ENCODE assay signal across 1 fruit fly cellular context in the genomic region with DNA sequence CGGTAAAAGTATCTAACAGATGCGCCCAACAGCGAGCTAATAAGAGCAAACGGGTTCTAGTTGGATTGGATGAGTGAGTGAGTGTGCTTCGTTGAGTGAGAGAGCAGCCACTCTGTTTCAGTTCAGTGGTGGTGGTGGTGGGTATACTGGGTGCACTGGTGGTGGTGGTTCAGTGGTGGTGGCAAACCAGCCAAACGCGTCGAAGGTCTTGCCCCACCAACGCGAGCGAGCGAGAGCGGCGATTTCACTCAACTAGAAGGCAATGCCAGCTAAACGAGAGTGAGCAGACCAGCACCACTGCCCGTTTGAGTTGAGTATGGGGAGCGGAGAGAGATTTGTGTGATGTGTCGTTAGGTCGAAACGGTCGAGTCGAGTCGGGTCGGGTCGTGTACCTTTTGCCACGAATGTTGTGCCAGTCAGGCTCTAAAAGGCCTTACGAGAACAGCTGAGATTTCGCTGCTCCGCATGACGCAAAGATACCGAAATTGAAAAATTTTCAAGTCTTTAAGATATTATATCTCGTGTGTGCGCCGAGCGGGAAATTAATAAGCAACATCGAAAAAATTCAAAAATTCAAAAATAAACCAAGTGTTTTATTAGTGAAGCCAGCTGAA.
TF ChIP-seq lines count a peak whose summit lies in the region.

No protein-coding gene starts in this region.

TF ChIP-seq in whole organism, embryonic, 481 proteins besides CTCF, POLR2A, EP300 and RAD21 (continued from another document and continues in another):
- TF ChIP-seq nerfin-1 (tag; optimal IDR thresholded peaks at IDR 0.05; lab: Kevin White, UChicago), result no peak
- no peak for TF ChIP-seq caup (GFP tag; optimal IDR thresholded peaks at IDR 0.05; lab: Kevin White, UChicago; ENCODE audit: severe bottlenecking)
- TF ChIP-seq CG12219 (GFP tag; optimal IDR thresholded peaks at IDR 0.05; lab: Kevin White, UChicago), result no peak
- no peak for TF ChIP-seq CG9437 (GFP tag; optimal IDR thresholded peaks at IDR 0.05; lab: Kevin White, UChicago)
- no peak for TF ChIP-seq tgo (GFP tag; IDR thresholded peaks at IDR 0.05; lab: Robert Waterston, UW)
- no peak for TF ChIP-seq Sry-δ (GFP tag; optimal IDR thresholded peaks at IDR 0.05; lab: Kevin White, UChicago)
- TF ChIP-seq Dfd (GFP tag; optimal IDR thresholded peaks at IDR 0.05; lab: Kevin White, UChicago), result no peak
- no peak for TF ChIP-seq ind (GFP tag; optimal IDR thresholded peaks at IDR 0.05; lab: Kevin White, UChicago)
- no peak for TF ChIP-seq CG12391 (tag; optimal IDR thresholded peaks at IDR 0.05; lab: Kevin White, UChicago)
- peak; percentile 22 for TF ChIP-seq CG34376 (GFP tag; optimal IDR thresholded peaks at IDR 0.05; lab: Kevin White, UChicago)
- TF ChIP-seq amos (GFP tag; IDR thresholded peaks at IDR 0.05; lab: Robert Waterston, UW; ENCODE audit: partially characterized antibody), result peak; percentile 71; the same call in 1 of the 2 replicates
- TF ChIP-seq CHES-1-like (GFP tag; optimal IDR thresholded peaks at IDR 0.05; lab: Kevin White, UChicago), result no peak
- TF ChIP-seq CG32767 (GFP tag; IDR thresholded peaks at IDR 0.05; lab: Robert Waterston, UW), result peak; percentile 20; the same call in 1 of the 2 replicates
- TF ChIP-seq trem (tag; optimal IDR thresholded peaks at IDR 0.05; lab: Kevin White, UChicago), result no peak
- TF ChIP-seq yki (optimal IDR thresholded peaks at IDR 0.05; lab: Kevin White, UChicago), result no peak
- TF ChIP-seq zfh2 (GFP tag; optimal IDR thresholded peaks at IDR 0.05; lab: Kevin White, UChicago), result no peak
- TF ChIP-seq az2 (GFP tag; optimal IDR thresholded peaks at IDR 0.05; lab: Kevin White, UChicago), result no peak
- TF ChIP-seq Hr3 (GFP tag; optimal IDR thresholded peaks at IDR 0.05; lab: Kevin White, UChicago), result no peak
- no peak for TF ChIP-seq Side (GFP tag; optimal IDR thresholded peaks at IDR 0.05; lab: Kevin White, UChicago)
- no peak for TF ChIP-seq Aef1 (GFP tag; IDR thresholded peaks at IDR 0.05; lab: Robert Waterston, UW)
- TF ChIP-seq Dll (GFP tag; IDR thresholded peaks at IDR 0.05; lab: Robert Waterston, UW; ENCODE audit: partially characterized antibody), result peak; percentile 49; the same call in 1 of the 4 replicates
- TF ChIP-seq CG10321 (GFP tag; IDR thresholded peaks at IDR 0.05; lab: Robert Waterston, UW), result peak; percentile 96
- no peak for TF ChIP-seq CG15073 (GFP tag; optimal IDR thresholded peaks at IDR 0.05; lab: Kevin White, UChicago)
- TF ChIP-seq p53 (GFP tag; optimal IDR thresholded peaks at IDR 0.05; lab: Kevin White, UChicago), result no peak
- TF ChIP-seq Hmr (GFP tag; optimal IDR thresholded peaks at IDR 0.05; lab: Kevin White, UChicago), result no peak
- no peak for TF ChIP-seq CG3847 (GFP tag; IDR thresholded peaks at IDR 0.05; lab: Robert Waterston, UW)
- TF ChIP-seq pan (optimal IDR thresholded peaks at IDR 0.05; lab: Kevin White, UChicago), result no peak
- TF ChIP-seq pan (GFP tag; optimal IDR thresholded peaks at IDR 0.05 in 1 of 2, IDR thresholded peaks at IDR 0.05 in 1 of 2), result no peak
- TF ChIP-seq D19A (tag; optimal IDR thresholded peaks at IDR 0.05; lab: Kevin White, UChicago), result no peak
- peak; percentile 81 for TF ChIP-seq CG18011 (GFP tag; optimal IDR thresholded peaks at IDR 0.05; lab: Kevin White, UChicago)
- TF ChIP-seq ham (GFP tag; IDR thresholded peaks at IDR 0.05; lab: Robert Waterston, UW), result no peak
- no peak for TF ChIP-seq br (optimal IDR thresholded peaks at IDR 0.05; lab: Kevin White, UChicago)
- TF ChIP-seq Bteb2 (GFP tag; optimal IDR thresholded peaks at IDR 0.05; lab: Kevin White, UChicago), result no peak
- TF ChIP-seq Med (GFP tag; lab: Kevin White, UChicago), result peak; percentile 77
- no peak for TF ChIP-seq dmrt99B (tag; optimal IDR thresholded peaks at IDR 0.05; lab: Kevin White, UChicago)
- no peak for TF ChIP-seq D19B (GFP tag; optimal IDR thresholded peaks at IDR 0.05; lab: Kevin White, UChicago)
- no peak for TF ChIP-seq so (GFP tag; IDR thresholded peaks at IDR 0.05; lab: Robert Waterston, UW)
- TF ChIP-seq lab (GFP tag; optimal IDR thresholded peaks at IDR 0.05; lab: Kevin White, UChicago), result no peak
- TF ChIP-seq CoRest (tag; optimal IDR thresholded peaks at IDR 0.05; lab: Kevin White, UChicago), result peak; percentile 12
- TF ChIP-seq Antp (GFP tag; optimal IDR thresholded peaks at IDR 0.05; lab: Kevin White, UChicago), result no peak
- TF ChIP-seq CG7928 (GFP tag; optimal IDR thresholded peaks at IDR 0.05; lab: Kevin White, UChicago), result no peak
- peak; percentile 14 for TF ChIP-seq HmgZ (tag; optimal IDR thresholded peaks at IDR 0.05; lab: Kevin White, UChicago)
- TF ChIP-seq abd-A (tag; optimal IDR thresholded peaks at IDR 0.05; lab: Kevin White, UChicago), result no peak
- no peak for TF ChIP-seq unc-4 (GFP tag; IDR thresholded peaks at IDR 0.05; lab: Robert Waterston, UW; ENCODE audit: partially characterized antibody)
- TF ChIP-seq lov (optimal IDR thresholded peaks at IDR 0.05; lab: Kevin White, UChicago), result no peak
- no peak for TF ChIP-seq lov (GFP tag; IDR thresholded peaks at IDR 0.05; lab: Robert Waterston, UW)
- TF ChIP-seq CG6689 (GFP tag; IDR thresholded peaks at IDR 0.05; lab: Robert Waterston, UW), result no peak
- no peak for TF ChIP-seq ara (GFP tag; IDR thresholded peaks at IDR 0.05; lab: Robert Waterston, UW)
- TF ChIP-seq CG13424 (tag; optimal IDR thresholded peaks at IDR 0.05; lab: Kevin White, UChicago), result no peak
- TF ChIP-seq sna (GFP tag; IDR thresholded peaks at IDR 0.05; lab: Robert Waterston, UW; ENCODE audit: partially characterized antibody), result peak; percentile 53
- TF ChIP-seq CG10267 (tag; optimal IDR thresholded peaks at IDR 0.05; lab: Kevin White, UChicago), result no peak
- no peak for TF ChIP-seq trh (GFP tag; optimal IDR thresholded peaks at IDR 0.05; lab: Kevin White, UChicago)
- no peak for TF ChIP-seq Atf3 (GFP tag; optimal IDR thresholded peaks at IDR 0.05; lab: Kevin White, UChicago)
- TF ChIP-seq pnt (GFP tag; optimal IDR thresholded peaks at IDR 0.05; lab: Kevin White, UChicago), result no peak
- TF ChIP-seq ac (GFP tag; optimal IDR thresholded peaks at IDR 0.05; lab: Kevin White, UChicago), result no peak
- TF ChIP-seq Doc2 (GFP tag; IDR thresholded peaks at IDR 0.05; lab: Robert Waterston, UW), result no peak
- no peak for TF ChIP-seq CG12299 (tag; optimal IDR thresholded peaks at IDR 0.05; lab: Kevin White, UChicago)
- no peak for TF ChIP-seq tup (GFP tag; optimal IDR thresholded peaks at IDR 0.05; lab: Kevin White, UChicago)
- no peak for TF ChIP-seq CG13624 (GFP tag; optimal IDR thresholded peaks at IDR 0.05; lab: Kevin White, UChicago)
- TF ChIP-seq CG6254 (GFP tag; optimal IDR thresholded peaks at IDR 0.05; lab: Kevin White, UChicago), result no peak
- TF ChIP-seq pum (GFP tag; optimal IDR thresholded peaks at IDR 0.05; lab: Kevin White, UChicago), result no peak
- no peak for TF ChIP-seq CG1603 (tag; optimal IDR thresholded peaks at IDR 0.05; lab: Kevin White, UChicago)
- TF ChIP-seq CG6683 (GFP tag; optimal IDR thresholded peaks at IDR 0.05; lab: Kevin White, UChicago), result no peak
- TF ChIP-seq dati (GFP tag; IDR thresholded peaks at IDR 0.05; lab: Robert Waterston, UW), result no peak
- TF ChIP-seq Atf-2 (GFP tag; optimal IDR thresholded peaks at IDR 0.05; lab: Kevin White, UChicago), result no peak
- no peak for TF ChIP-seq CG2129 (GFP tag; IDR thresholded peaks at IDR 0.05; lab: Robert Waterston, UW; ENCODE audit: partially characterized antibody)
- TF ChIP-seq Bgb (GFP tag; IDR thresholded peaks at IDR 0.05; lab: Robert Waterston, UW; ENCODE audit: partially characterized antibody), result peak; percentile 94
- no peak for TF ChIP-seq stwl (tag; optimal IDR thresholded peaks at IDR 0.05; lab: Kevin White, UChicago)
- peak; percentile 65; the same call in 1 of the 2 replicates for TF ChIP-seq nerfin-2 (GFP tag; IDR thresholded peaks at IDR 0.05; lab: Robert Waterston, UW; ENCODE audit: partially characterized antibody)
- TF ChIP-seq cad (GFP tag; optimal IDR thresholded peaks at IDR 0.05; lab: Kevin White, UChicago), result no peak
- no peak for TF ChIP-seq en (GFP tag; optimal IDR thresholded peaks at IDR 0.05; lab: Kevin White, UChicago)
- no peak for TF ChIP-seq Fer3 (tag; optimal IDR thresholded peaks at IDR 0.05; lab: Kevin White, UChicago)
- no peak for TF ChIP-seq gfzf (GFP tag; optimal IDR thresholded peaks at IDR 0.05; lab: Kevin White, UChicago)
- no peak for TF ChIP-seq CG2120 (GFP tag; optimal IDR thresholded peaks at IDR 0.05; lab: Kevin White, UChicago)
- TF ChIP-seq zf30C (GFP tag; optimal IDR thresholded peaks at IDR 0.05; lab: Kevin White, UChicago), result no peak
- no peak for TF ChIP-seq corto (GFP tag; optimal IDR thresholded peaks at IDR 0.05; lab: Kevin White, UChicago)
- no peak for TF ChIP-seq CG33213 (GFP tag; optimal IDR thresholded peaks at IDR 0.05; lab: Kevin White, UChicago)
- no peak for TF ChIP-seq chif (GFP tag; optimal IDR thresholded peaks at IDR 0.05; lab: Kevin White, UChicago)
- TF ChIP-seq ap (GFP tag; IDR thresholded peaks at IDR 0.05; lab: Robert Waterston, UW), result no peak
- TF ChIP-seq grn (GFP tag; optimal IDR thresholded peaks at IDR 0.05; lab: Kevin White, UChicago), result no peak
- no peak for TF ChIP-seq NC2β (GFP tag; optimal IDR thresholded peaks at IDR 0.05; lab: Kevin White, UChicago)
- no peak for TF ChIP-seq CG30020 (tag; optimal IDR thresholded peaks at IDR 0.05; lab: Kevin White, UChicago)
- TF ChIP-seq Ptx1 (GFP tag; IDR thresholded peaks at IDR 0.05; lab: Robert Waterston, UW), result no peak
- TF ChIP-seq twi (tag; optimal IDR thresholded peaks at IDR 0.05; lab: Kevin White, UChicago), result no peak
- no peak for TF ChIP-seq Mes4 (GFP tag; optimal IDR thresholded peaks at IDR 0.05; lab: Kevin White, UChicago)
- TF ChIP-seq cg (GFP tag; optimal IDR thresholded peaks at IDR 0.05; lab: Kevin White, UChicago), result peak; percentile 95
- TF ChIP-seq tll (GFP tag; optimal IDR thresholded peaks at IDR 0.05; lab: Kevin White, UChicago), result no peak
- TF ChIP-seq C15 (GFP tag; IDR thresholded peaks at IDR 0.05; lab: Robert Waterston, UW), result no peak
- no peak for TF ChIP-seq CG15601 (tag; optimal IDR thresholded peaks at IDR 0.05; lab: Kevin White, UChicago)
- TF ChIP-seq seq (GFP tag; IDR thresholded peaks at IDR 0.05; lab: Robert Waterston, UW), result peak; percentile 94
- peak; percentile 26; the same call in 1 of the 3 replicates for TF ChIP-seq sr (GFP tag; IDR thresholded peaks at IDR 0.05; lab: Robert Waterston, UW)
- TF ChIP-seq ewg (GFP tag; optimal IDR thresholded peaks at IDR 0.05; lab: Kevin White, UChicago), result no peak
- TF ChIP-seq CG18476 (GFP tag; optimal IDR thresholded peaks at IDR 0.05; lab: Kevin White, UChicago), result no peak
- TF ChIP-seq CG11504 (tag; optimal IDR thresholded peaks at IDR 0.05; lab: Kevin White, UChicago), result no peak
- TF ChIP-seq vnd (GFP tag; IDR thresholded peaks at IDR 0.05; lab: Robert Waterston, UW; ENCODE audit: partially characterized antibody), result no peak
- TF ChIP-seq MESR4 (GFP tag; optimal IDR thresholded peaks at IDR 0.05; lab: Kevin White, UChicago), result no peak
- TF ChIP-seq crol (GFP tag; IDR thresholded peaks at IDR 0.05; lab: Robert Waterston, UW), result peak; percentile 84
- TF ChIP-seq ranshi (GFP tag; IDR thresholded peaks at IDR 0.05; lab: Robert Waterston, UW), result no peak
- peak; percentile 98 for TF ChIP-seq CG1832 (GFP tag; optimal IDR thresholded peaks at IDR 0.05; lab: Kevin White, UChicago)
- no peak for TF ChIP-seq onecut (GFP tag; IDR thresholded peaks at IDR 0.05; lab: Robert Waterston, UW)
- TF ChIP-seq CG11723 (GFP tag; optimal IDR thresholded peaks at IDR 0.05; lab: Kevin White, UChicago), result no peak
- peak; percentile 55 for TF ChIP-seq sug (tag; optimal IDR thresholded peaks at IDR 0.05; lab: Kevin White, UChicago)
- no peak for TF ChIP-seq sima (GFP tag; optimal IDR thresholded peaks at IDR 0.05; lab: Kevin White, UChicago)
- TF ChIP-seq CG3838 (GFP tag; optimal IDR thresholded peaks at IDR 0.05; lab: Kevin White, UChicago), result no peak
- peak; percentile 68; the same call in 1 of the 2 replicates for TF ChIP-seq CG13287 (GFP tag; IDR thresholded peaks at IDR 0.05; lab: Robert Waterston, UW; ENCODE audit: partially characterized antibody)
- peak; percentile 48; the same call in 1 of the 2 replicates for TF ChIP-seq Adf1 (GFP tag; IDR thresholded peaks at IDR 0.05; lab: Robert Waterston, UW)
- TF ChIP-seq sqz (GFP tag; optimal IDR thresholded peaks at IDR 0.05; lab: Kevin White, UChicago), result no peak
- peak in 1 of 2 experiments; percentile 98 for TF ChIP-seq Hr78 (GFP tag; optimal IDR thresholded peaks at IDR 0.05; lab: Kevin White, UChicago)
- TF ChIP-seq her (GFP tag; optimal IDR thresholded peaks at IDR 0.05; lab: Kevin White, UChicago), result no peak
- TF ChIP-seq bab2 (GFP tag; optimal IDR thresholded peaks at IDR 0.05; lab: Kevin White, UChicago), result no peak
- TF ChIP-seq CG16863 (GFP tag; optimal IDR thresholded peaks at IDR 0.05; lab: Kevin White, UChicago), result no peak
- TF ChIP-seq CG7839 (tag; optimal IDR thresholded peaks at IDR 0.05; lab: Kevin White, UChicago), result no peak
- no peak for TF ChIP-seq CG10274 (GFP tag; optimal IDR thresholded peaks at IDR 0.05; lab: Kevin White, UChicago)
- TF ChIP-seq ftz-f1 (GFP tag; optimal IDR thresholded peaks at IDR 0.05; lab: Kevin White, UChicago), result peak; percentile 93
- no peak for TF ChIP-seq CG12236 (GFP tag; optimal IDR thresholded peaks at IDR 0.05; lab: Kevin White, UChicago)
- no peak for TF ChIP-seq slp2 (GFP tag; optimal IDR thresholded peaks at IDR 0.05; lab: Kevin White, UChicago)
- TF ChIP-seq aop (GFP tag; IDR thresholded peaks at IDR 0.05; lab: Robert Waterston, UW), result no peak
- no peak for TF ChIP-seq CG11560 (tag; IDR thresholded peaks at IDR 0.05; lab: Robert Waterston, UW)
- peak; percentile 70 for TF ChIP-seq Scr (GFP tag; IDR thresholded peaks at IDR 0.05; lab: Robert Waterston, UW; ENCODE audit: partially characterized antibody)
- TF ChIP-seq BtbVII (GFP tag; optimal IDR thresholded peaks at IDR 0.05; lab: Kevin White, UChicago), result no peak
- TF ChIP-seq repo (GFP tag; optimal IDR thresholded peaks at IDR 0.05; lab: Kevin White, UChicago), result no peak
- TF ChIP-seq CG1529 (GFP tag; optimal IDR thresholded peaks at IDR 0.05; lab: Kevin White, UChicago), result no peak
- TF ChIP-seq CG10979 (tag; optimal IDR thresholded peaks at IDR 0.05; lab: Kevin White, UChicago), result no peak
- TF ChIP-seq tna (GFP tag; IDR thresholded peaks at IDR 0.05; lab: Robert Waterston, UW; ENCODE audit: partially characterized antibody), result peak; percentile 82
- TF ChIP-seq HLH4C (GFP tag; IDR thresholded peaks at IDR 0.05; lab: Robert Waterston, UW; ENCODE audit: partially characterized antibody), result peak; percentile 65; the same call in 2 of the 3 replicates
- TF ChIP-seq CG14441 (GFP tag; IDR thresholded peaks at IDR 0.05; lab: Robert Waterston, UW), result no peak
- peak; percentile 88 for TF ChIP-seq Jarid2 (GFP tag; optimal IDR thresholded peaks at IDR 0.05; lab: Kevin White, UChicago)
- no peak for TF ChIP-seq CG9797 (GFP tag; optimal IDR thresholded peaks at IDR 0.05; lab: Kevin White, UChicago)
